Worm (Caenorhabditis elegans) whole organism, late embryonic: ENCODE results near the gene imp-2.

Experiments used
- C08G9.2 ChIP-seq: sonication (generic microtip); optimal IDR thresholded peaks from 2 replicates; lab custom pipeline; 2016; ENCODE audit warnings: mild to moderate bottlenecking, missing genetic modification characterization, moderate library complexity, missing compliant biosample characterization
- fkh-10 ChIP-seq: fragments of 150-350 bp; optimal IDR thresholded peaks from 2 replicates; lab custom pipeline; 2014; ENCODE audit warnings: missing biosample characterization, missing genetic modification reagents, missing genetic modification characterization
- hlh-15 ChIP-seq: sonication (generic microtip); optimal IDR thresholded peaks from 2 replicates; lab custom pipeline; 2016; ENCODE audit warnings: missing genetic modification characterization, missing compliant biosample characterization
- hlh-8 ChIP-seq: sonication (generic microtip); optimal IDR thresholded peaks from 2 replicates; lab custom pipeline; 2016; ENCODE audit warnings: missing genotype, missing genetic modification characterization, missing compliant biosample characterization
- nfya-1 ChIP-seq: sonication (generic microtip); optimal IDR thresholded peaks from 2 replicates; lab custom pipeline; 2017; ENCODE audit warnings: missing genetic modification characterization, mild to moderate bottlenecking, missing compliant biosample characterization, antibody characterized with exemption, moderate library complexity
- nhr-11 ChIP-seq: fragments of 150-350 bp; optimal IDR thresholded peaks from 2 replicates; lab custom pipeline; 2014; ENCODE audit warnings: missing biosample characterization, missing genetic modification characterization
- odd-2 ChIP-seq: sonication (generic microtip); optimal IDR thresholded peaks from 2 replicates; lab custom pipeline; 2017; ENCODE audit warnings: antibody characterized with exemption, mild to moderate bottlenecking, missing genetic modification characterization, missing compliant biosample characterization
- pha-4 ChIP-seq: fragments of 150-350 bp; optimal IDR thresholded peaks from 2 replicates; lab custom pipeline; 2018; ENCODE audit warnings: missing biosample characterization, missing genetic modification reagents, missing genetic modification characterization
- pqm-1 ChIP-seq: sonication (generic microtip); optimal IDR thresholded peaks from 2 replicates; lab custom pipeline; 2016; ENCODE audit warnings: missing genetic modification characterization, missing compliant biosample characterization
- rnt-1 ChIP-seq: sonication (generic microtip); optimal IDR thresholded peaks from 2 replicates; lab custom pipeline; 2016; ENCODE audit warnings: missing genetic modification characterization, missing compliant biosample characterization
- sdc-2 ChIP-seq: sonication (generic microtip); optimal IDR thresholded peaks from 2 replicates; lab custom pipeline; 2016; ENCODE audit warnings: missing genotype, missing genetic modification characterization, missing compliant biosample characterization
- sox-2 ChIP-seq: fragments of 200-800 bp; sonication (Bioruptor generic); IDR thresholded peaks from 2 replicates; pipeline ENCODE4 v1.3.6; 2022; ENCODE audit warnings: missing genetic modification reagents, missing genetic modification characterization, missing compliant biosample characterization
- tbx-2 ChIP-seq: sonication (generic microtip); optimal IDR thresholded peaks from 2 replicates; lab custom pipeline; 2016; ENCODE audit warnings: missing genetic modification characterization, missing compliant biosample characterization
- ztf-16 ChIP-seq: sonication (generic microtip); optimal IDR thresholded peaks from 2 replicates; lab custom pipeline; 2017; ENCODE audit warnings: missing genetic modification characterization, missing compliant biosample characterization

DNA sequence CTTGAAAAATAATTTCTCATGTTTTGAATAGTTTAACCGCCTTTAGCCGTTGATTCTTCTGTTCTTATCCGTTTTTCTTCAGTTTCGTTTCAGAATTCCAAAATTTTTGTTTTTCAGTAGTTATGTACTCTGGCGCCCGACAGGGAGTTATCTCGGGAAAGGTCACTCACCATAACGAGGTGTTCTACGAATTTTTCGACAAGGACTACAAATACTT lies 24.4 kb upstream of the imp-2 start, which contains the start of gene F01G4.4:
- TF ChIP-seq pha-4 (tag; lab: Kevin White, UChicago) (no peak), fkh-10 (GFP tag; lab: Kevin White, UChicago) (no peak), hlh-15 (tag; lab: Kevin White, UChicago) (no peak), sdc-2 (no peak), nhr-11 (tag; lab: Kevin White, UChicago) (no peak), nfya-1 (tag; lab: Kevin White, UChicago) (no peak), hlh-8 (no peak), tbx-2 (tag; lab: Kevin White, UChicago) (no peak), sox-2 (GFP tag; lab: Robert Waterston, UW) (no peak), rnt-1 (tag; lab: Kevin White, UChicago) (no peak), pqm-1 (tag; lab: Kevin White, UChicago) (no peak), odd-2 (tag; lab: Kevin White, UChicago) (no peak), C08G9.2 (tag; lab: Kevin White, UChicago) (no peak), ztf-16 (tag; lab: Kevin White, UChicago) (no peak)
